Fruit fly (Drosophila melanogaster) whole organism, pupa: ENCODE results near the gene CG31406.

Experiments
- CG10348 ChIP-seq: fragments of 200-800 bp; sonication (Bioruptor generic); IDR thresholded peaks from 2 replicates; pipeline ENCODE4 v1.3.6; 2022; ENCODE audit warnings: missing biosample characterization, missing genetic modification characterization
- CG12605 ChIP-seq: fragments of 200-800 bp; sonication (Bioruptor generic); IDR thresholded peaks from 2 replicates; pipeline ENCODE4 v1.3.6; 2022; ENCODE audit warnings: missing biosample characterization, missing genetic modification characterization
- CG13204 ChIP-seq: fragments of 200-800 bp; sonication (Bioruptor generic); optimal IDR thresholded peaks from 2 replicates; lab custom pipeline; 2018; ENCODE audit warnings: missing biosample characterization, mild to moderate bottlenecking, missing genetic modification characterization, moderate library complexity
- CG14655 ChIP-seq: fragments of 200-800 bp; sonication (Bioruptor generic); optimal IDR thresholded peaks from 3 replicates; lab custom pipeline; 2017; ENCODE audit warnings: mild to moderate bottlenecking, missing biosample characterization, missing genetic modification reagents, missing genetic modification characterization
- CG15710 ChIP-seq: fragments of 200-800 bp; sonication (Bioruptor generic); optimal IDR thresholded peaks from 2 replicates; lab custom pipeline; 2018; ENCODE audit warnings: missing biosample characterization, mild to moderate bottlenecking, missing genetic modification characterization, moderate library complexity
- CG17806 ChIP-seq: fragments of 200-800 bp; sonication (Bioruptor generic); optimal IDR thresholded peaks from 2 replicates; lab custom pipeline; 2018; ENCODE audit warnings: missing biosample characterization, mild to moderate bottlenecking, missing genetic modification characterization, moderate library complexity
- CG32121 ChIP-seq: fragments of 200-800 bp; sonication (Bioruptor generic); IDR thresholded peaks from 2 replicates; pipeline ENCODE4 v1.3.6; 2022; ENCODE audit warnings: missing biosample characterization, missing genetic modification characterization
- CG34367 ChIP-seq: fragments of 200-800 bp; sonication (Bioruptor generic); optimal IDR thresholded peaks from 2 replicates; lab custom pipeline; 2018; ENCODE audit warnings: missing biosample characterization, mild to moderate bottlenecking, missing genetic modification characterization
- CG4496 ChIP-seq: fragments of 200-800 bp; sonication (Bioruptor generic); IDR thresholded peaks from 3 replicates; pipeline ENCODE4 v1.3.6; 2022; ENCODE audit warnings: missing biosample characterization, missing genetic modification characterization
- CG8159 ChIP-seq: fragments of 200-800 bp; sonication (Bioruptor generic); optimal IDR thresholded peaks from 3 replicates; lab custom pipeline; 2018; ENCODE audit warnings: missing biosample characterization, mild to moderate bottlenecking, missing genetic modification characterization, moderate library complexity
- CG8301 ChIP-seq: fragments of 200-800 bp; sonication (Bioruptor generic); optimal IDR thresholded peaks from 2 replicates; lab custom pipeline; 2018; ENCODE audit warnings: missing biosample characterization, mild to moderate bottlenecking, missing genetic modification characterization
- CG9948 ChIP-seq: fragments of 200-800 bp; sonication (Bioruptor generic); optimal IDR thresholded peaks from 2 replicates; lab custom pipeline; 2018; ENCODE audit warnings: missing biosample characterization, mild to moderate bottlenecking, missing genetic modification characterization, moderate library complexity
- D1 ChIP-seq: fragments of 200-800 bp; sonication (Bioruptor generic); optimal IDR thresholded peaks from 2 replicates; lab custom pipeline; 2018; ENCODE audit warnings: missing biosample characterization, mild to moderate bottlenecking, missing genetic modification characterization, moderate library complexity
- EcR ChIP-seq: fragments of 200-800 bp; sonication (Bioruptor generic); optimal IDR thresholded peaks from 3 replicates; lab custom pipeline; 2019; ENCODE audit warnings: missing biosample characterization, missing genetic modification characterization, mild to moderate bottlenecking, moderate library complexity, missing genetic modification reagents
- Ets98B ChIP-seq: fragments of 200-800 bp; sonication (Bioruptor generic); IDR thresholded peaks from 2 replicates; pipeline ENCODE4 v1.3.6; 2022; ENCODE audit warnings: missing biosample characterization, missing genetic modification characterization
- Pif1A ChIP-seq: fragments of 200-800 bp; sonication (Bioruptor generic); optimal IDR thresholded peaks from 3 replicates; lab custom pipeline; 2016; ENCODE audit warnings: missing biosample characterization, missing genetic modification characterization
- Pif1B ChIP-seq: fragments of 200-800 bp; sonication (Bioruptor generic); optimal IDR thresholded peaks from 3 replicates; lab custom pipeline; 2016; ENCODE audit warnings: missing biosample characterization, missing genetic modification characterization
- Snoo ChIP-seq: fragments of 200-800 bp; sonication (Bioruptor generic); optimal IDR thresholded peaks from 3 replicates; lab custom pipeline; 2017; ENCODE audit warnings: missing biosample characterization, mild to moderate bottlenecking, missing genetic modification characterization, inconsistent platforms
- fd96Ca ChIP-seq: fragments of 200-800 bp; sonication (Bioruptor generic); IDR thresholded peaks from 3 replicates; pipeline ENCODE4 v1.3.6; 2022; ENCODE audit warnings: missing biosample characterization, missing genetic modification characterization
- gl ChIP-seq: fragments of 200-800 bp; sonication (Bioruptor generic); optimal IDR thresholded peaks from 2 replicates; lab custom pipeline; 2018; ENCODE audit warnings: missing biosample characterization, mild to moderate bottlenecking, missing genetic modification characterization
- rn ChIP-seq: fragments of 200-800 bp; sonication (Bioruptor generic); IDR thresholded peaks from 2 replicates; pipeline ENCODE4 v1.3.6; 2022; ENCODE audit warnings: missing biosample characterization, missing genetic modification characterization

The CG31406 gene

DNA sequence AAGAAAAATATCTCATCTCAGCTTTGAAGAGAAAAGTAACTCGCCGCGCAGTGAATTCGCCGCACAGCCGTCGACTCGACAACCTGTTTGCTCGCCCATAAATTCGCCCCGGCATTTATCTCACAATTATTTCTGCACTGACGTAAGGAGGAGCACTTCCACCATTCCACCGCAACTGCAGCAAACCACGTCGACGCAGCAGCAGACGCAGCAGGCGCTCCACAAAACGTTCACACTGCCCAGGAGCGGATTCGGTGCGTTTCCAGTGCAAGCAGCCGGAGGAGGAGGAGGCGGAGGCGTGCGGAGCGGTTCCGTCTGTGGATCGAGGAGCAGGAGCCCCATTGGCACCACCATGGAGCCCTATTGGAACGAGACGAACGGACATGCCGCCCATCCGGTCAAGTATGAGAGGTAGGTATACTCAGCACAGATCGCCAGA is 40.5 kb downstream of the CG31406 start:
- TF ChIP-seq EcR (GFP tag; lab: Kevin White, UChicago): peak; percentile 19
- no peak for TF ChIP-seq Snoo (tag; lab: Kevin White, UChicago)
- TF ChIP-seq fd96Ca (GFP tag; lab: Robert Waterston, UW): no peak
- no peak for TF ChIP-seq D1 (tag; lab: Kevin White, UChicago)
- TF ChIP-seq CG34367: no peak
- TF ChIP-seq CG8159 (tag; lab: Kevin White, UChicago): no peak
- no peak for TF ChIP-seq Ets98B (GFP tag; lab: Robert Waterston, UW)
- TF ChIP-seq CG9948 (tag; lab: Kevin White, UChicago): no peak
- TF ChIP-seq Pif1B (GFP tag; lab: Kevin White, UChicago): no peak
- TF ChIP-seq CG8301 (tag; lab: Kevin White, UChicago): no peak
- TF ChIP-seq CG14655 (GFP tag; lab: Kevin White, UChicago): no peak
- TF ChIP-seq CG17806 (tag; lab: Kevin White, UChicago): no peak
- TF ChIP-seq CG15710 (tag; lab: Kevin White, UChicago): no peak
- no peak for TF ChIP-seq CG32121 (GFP tag; lab: Robert Waterston, UW)
- peak; percentile 5 for TF ChIP-seq gl (tag; lab: Kevin White, UChicago)
- TF ChIP-seq rn (GFP tag; lab: Robert Waterston, UW): no peak
- TF ChIP-seq CG12605 (GFP tag; lab: Robert Waterston, UW): no peak
- no peak for TF ChIP-seq CG4496 (GFP tag; lab: Robert Waterston, UW)
- peak; percentile 45 for TF ChIP-seq CG13204 (GFP tag; lab: Kevin White, UChicago)
- no peak for TF ChIP-seq CG10348 (GFP tag; lab: Robert Waterston, UW)

DNA sequence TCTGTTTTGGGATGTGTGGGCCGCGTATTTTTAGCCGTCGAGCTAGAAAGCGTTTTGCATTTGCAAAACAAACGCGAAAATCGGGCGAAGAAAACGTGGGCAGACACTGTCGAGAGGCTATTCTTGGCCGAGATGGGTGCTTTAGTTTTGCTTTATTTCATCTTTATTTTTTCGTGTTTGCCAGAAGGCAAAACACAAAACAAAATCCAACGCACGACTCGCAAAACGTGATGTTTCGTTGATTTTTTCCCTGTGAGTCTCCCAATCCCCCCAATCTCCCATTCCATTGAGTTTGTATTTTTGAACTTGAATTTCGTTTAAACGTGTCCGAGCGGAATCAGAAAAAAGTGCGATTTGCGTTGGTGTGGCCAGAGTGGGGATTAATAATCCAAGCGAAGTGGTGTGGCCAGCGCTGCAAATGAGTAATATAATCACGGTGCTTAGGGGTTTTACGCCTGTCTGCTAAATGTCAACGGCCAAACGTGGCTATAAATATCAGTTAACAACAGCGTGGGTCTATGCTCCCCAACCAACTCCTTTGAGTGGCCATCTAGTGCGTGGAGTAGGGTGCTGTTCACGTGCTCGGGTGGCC is 41.4 kb downstream of the CG31406 start:
- TF ChIP-seq CG8159 (tag; lab: Kevin White, UChicago) (no peak), rn (GFP tag; lab: Robert Waterston, UW) (no peak), fd96Ca (GFP tag; lab: Robert Waterston, UW) (no peak), Ets98B (GFP tag; lab: Robert Waterston, UW) (no peak; the same call in 1 of the 2 replicates), CG12605 (GFP tag; lab: Robert Waterston, UW) (no peak), CG32121 (GFP tag; lab: Robert Waterston, UW) (peak; percentile 50), CG15710 (tag; lab: Kevin White, UChicago) (no peak), EcR (GFP tag; lab: Kevin White, UChicago) (peak; percentile 4)
- TF ChIP-seq, all 21 proteins: peak for 2

dm6 chr3R:10390914-10391377 is 42.4 kb downstream of the CG31406 start:
- TF ChIP-seq Pif1B (GFP tag; lab: Kevin White, UChicago) (peak; percentile 63), CG12605 (GFP tag; lab: Robert Waterston, UW) (no peak), Pif1A (peak; percentile 53), CG13204 (GFP tag; lab: Kevin White, UChicago) (no peak), EcR (GFP tag; lab: Kevin White, UChicago) (no peak), gl (tag; lab: Kevin White, UChicago) (peak; percentile 34), CG32121 (GFP tag; lab: Robert Waterston, UW) (no peak), CG10348 (GFP tag; lab: Robert Waterston, UW) (no peak), Snoo (tag; lab: Kevin White, UChicago) (peak; percentile 28), CG4496 (GFP tag; lab: Robert Waterston, UW) (0 out of 3 replicates have a peak, but pooled peaks have one; percentile 33), CG8301 (tag; lab: Kevin White, UChicago) (no peak)
- TF ChIP-seq, all 21 proteins: peak for 5

DNA sequence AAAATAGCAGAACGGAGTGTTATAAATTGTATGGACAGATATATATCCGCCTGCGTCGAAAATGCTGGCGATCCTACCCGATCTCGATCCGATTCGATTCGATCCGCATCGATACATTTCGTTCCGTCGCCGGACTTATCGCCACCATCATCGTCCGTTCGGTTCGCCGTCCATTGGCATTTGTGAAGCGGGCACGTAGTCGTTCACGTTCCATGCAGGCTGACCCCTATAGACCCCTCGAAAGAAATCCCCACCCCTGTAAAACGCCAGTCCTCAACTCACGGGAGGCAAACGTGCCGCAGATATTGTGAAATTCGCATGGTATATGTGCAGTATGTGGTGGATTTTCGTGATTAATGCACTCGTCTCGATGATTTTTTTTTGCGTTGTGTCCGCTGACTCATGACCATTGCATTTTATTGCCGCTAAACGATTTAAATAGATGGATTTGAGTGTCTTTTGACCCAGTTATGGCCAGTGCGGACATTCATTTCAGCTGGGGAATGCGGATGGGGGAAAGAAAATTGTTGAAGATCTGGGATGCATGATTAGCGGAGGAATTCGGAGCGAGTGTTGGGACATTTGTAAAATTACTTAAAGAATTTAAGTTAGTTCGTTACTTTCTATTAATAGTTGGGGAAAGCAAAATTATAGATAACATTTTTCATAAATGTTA is 43.4 kb downstream of the CG31406 start:
- TF ChIP-seq CG8159 (tag; lab: Kevin White, UChicago) (no peak), CG14655 (GFP tag; lab: Kevin White, UChicago) (no peak), Snoo (tag; lab: Kevin White, UChicago) (no peak), CG34367 (no peak), CG4496 (GFP tag; lab: Robert Waterston, UW) (0 out of 3 replicates have a peak, but pooled peaks have one; percentile 39), rn (GFP tag; lab: Robert Waterston, UW) (no peak), Pif1A (no peak), CG12605 (GFP tag; lab: Robert Waterston, UW) (no peak), CG17806 (tag; lab: Kevin White, UChicago) (no peak), fd96Ca (GFP tag; lab: Robert Waterston, UW) (0 out of 3 replicates have a peak, but pooled peaks have one; percentile 35), CG13204 (GFP tag; lab: Kevin White, UChicago) (no peak), D1 (tag; lab: Kevin White, UChicago) (no peak), CG15710 (tag; lab: Kevin White, UChicago) (no peak), EcR (GFP tag; lab: Kevin White, UChicago) (peak; percentile 82), CG9948 (tag; lab: Kevin White, UChicago) (no peak), CG32121 (GFP tag; lab: Robert Waterston, UW) (no peak), Pif1B (GFP tag; lab: Kevin White, UChicago) (no peak), gl (tag; lab: Kevin White, UChicago) (no peak), Ets98B (GFP tag; lab: Robert Waterston, UW) (no peak), CG8301 (tag; lab: Kevin White, UChicago) (no peak), CG10348 (GFP tag; lab: Robert Waterston, UW) (no peak)
- TF ChIP-seq, all 21 proteins: peak for 3

- TF ChIP-seq CG8301 (tag; lab: Kevin White, UChicago) (no peak), EcR (GFP tag; lab: Kevin White, UChicago) (peak; percentile 83)
These were observed 44.0 kb downstream of the CG31406 start for dm6 chr3R:10392539-10392919.
